Fruit fly (Drosophila melanogaster) whole organism, embryonic: ENCODE results near the gene CG31637.
A peak's percentile ranks its signal among the peaks of the same experiment; 100 is the strongest.

Source experiments
- CG10274 ChIP-seq: fragments of 200-800 bp; sonication (Bioruptor generic); optimal IDR thresholded peaks from 3 replicates; lab custom pipeline; 2017; ENCODE audit warnings: missing biosample characterization, mild to moderate bottlenecking, missing genetic modification characterization
- CG10431 ChIP-seq: fragments of 200-800 bp; sonication (Bioruptor generic); optimal IDR thresholded peaks from 3 replicates; lab custom pipeline; 2018; ENCODE audit warnings: missing biosample characterization, mild to moderate bottlenecking, missing genetic modification characterization
- CG10462 ChIP-seq: fragments of 200-800 bp; sonication (Bioruptor generic); optimal IDR thresholded peaks from 2 replicates; lab custom pipeline; 2016; ENCODE audit warnings: missing biosample characterization, missing genetic modification characterization
- CG12659 ChIP-seq: fragments of 200-800 bp; sonication (Bioruptor generic); optimal IDR thresholded peaks from 3 replicates; lab custom pipeline; 2017; ENCODE audit warnings: mild to moderate bottlenecking, missing biosample characterization, missing genetic modification reagents, missing genetic modification characterization
- CG12942 ChIP-seq: fragments of 200-800 bp; sonication (Bioruptor generic); optimal IDR thresholded peaks from 3 replicates; lab custom pipeline; 2016; ENCODE audit warnings: missing biosample characterization, missing genetic modification characterization
- CG13894 ChIP-seq: fragments of 200-800 bp; sonication (Bioruptor generic); optimal IDR thresholded peaks from 3 replicates; lab custom pipeline; 2018; ENCODE audit warnings: missing biosample characterization, mild to moderate bottlenecking, missing genetic modification characterization, moderate library complexity
- CG16779 ChIP-seq: fragments of 200-800 bp; sonication (Bioruptor generic); IDR thresholded peaks from 2 replicates; pipeline ENCODE4 v1.3.6; 2022; ENCODE audit warnings: missing biosample characterization, missing genetic modification characterization
- CG17186 ChIP-seq: fragments of 200-800 bp; sonication (Bioruptor generic); optimal IDR thresholded peaks from 3 replicates; lab custom pipeline; 2017; ENCODE audit warnings: missing biosample characterization, missing genetic modification reagents, missing genetic modification characterization
- CG17361 ChIP-seq: fragments of 200-800 bp; sonication (Bioruptor generic); IDR thresholded peaks from 3 replicates; pipeline ENCODE4 v1.3.6; 2022; ENCODE audit warnings: missing biosample characterization, missing genetic modification characterization
- CG18764 ChIP-seq: fragments of 200-800 bp; sonication (Bioruptor generic); optimal IDR thresholded peaks from 3 replicates; lab custom pipeline; 2016; ENCODE audit warnings: missing biosample characterization, missing genetic modification characterization
- CG2116 ChIP-seq: fragments of 200-800 bp; sonication (Bioruptor generic); optimal IDR thresholded peaks from 3 replicates; lab custom pipeline; 2018; ENCODE audit warnings: missing biosample characterization, mild to moderate bottlenecking, missing genetic modification characterization
- CG2202 ChIP-seq: fragments of 200-800 bp; sonication (Bioruptor generic); optimal IDR thresholded peaks from 2 replicates; lab custom pipeline; 2018; ENCODE audit warnings: missing biosample characterization, mild to moderate bottlenecking, missing genetic modification characterization
- CG2875 ChIP-seq: fragments of 200-800 bp; sonication (Bioruptor generic); optimal IDR thresholded peaks from 2 replicates; lab custom pipeline; 2017; ENCODE audit warnings: missing biosample characterization, mild to moderate bottlenecking, missing genetic modification characterization, missing genetic modification reagents
- CG2889 ChIP-seq: fragments of 200-800 bp; sonication (Bioruptor generic); IDR thresholded peaks from 3 replicates; pipeline ENCODE4 v1.3.6; 2022; ENCODE audit warnings: missing biosample characterization, missing genetic modification characterization
- CG7271 ChIP-seq: fragments of 200-800 bp; sonication (Bioruptor generic); optimal IDR thresholded peaks from 2 replicates; lab custom pipeline; 2018; ENCODE audit warnings: missing biosample characterization, mild to moderate bottlenecking, missing genetic modification characterization, moderate library complexity
- CG7745 ChIP-seq: fragments of 200-800 bp; sonication (Bioruptor generic); optimal IDR thresholded peaks from 2 replicates; lab custom pipeline; 2018; ENCODE audit warnings: missing biosample characterization, mild to moderate bottlenecking, missing genetic modification characterization, moderate library complexity
- CG8944 ChIP-seq: fragments of 200-800 bp; sonication (Bioruptor generic); optimal IDR thresholded peaks from 3 replicates; lab custom pipeline; 2016; ENCODE audit warnings: missing biosample characterization, missing genetic modification characterization
- CG9437 ChIP-seq: fragments of 200-800 bp; sonication (Bioruptor generic); optimal IDR thresholded peaks from 2 replicates; lab custom pipeline; 2018; ENCODE audit warnings: missing biosample characterization, mild to moderate bottlenecking, missing genetic modification characterization
- D19B ChIP-seq: fragments of 200-800 bp; sonication (Bioruptor generic); optimal IDR thresholded peaks from 2 replicates; lab custom pipeline; 2017; ENCODE audit warnings: missing biosample characterization, mild to moderate bottlenecking, missing genetic modification characterization
- Dll ChIP-seq: fragments of 200-800 bp; sonication (Bioruptor generic); IDR thresholded peaks from 4 replicates; pipeline ENCODE4 v1.3.6; 2022; ENCODE audit warnings: missing biosample characterization, missing genetic modification characterization; ENCODE audit not compliant: partially characterized antibody
- Doc2 ChIP-seq: fragments of 200-800 bp; sonication (Bioruptor generic); IDR thresholded peaks from 2 replicates; pipeline ENCODE4 v1.3.6; 2022; ENCODE audit warnings: missing biosample characterization, missing genetic modification characterization
- Dp ChIP-seq: fragments of 200-800 bp; sonication (Bioruptor generic); optimal IDR thresholded peaks from 2 replicates; lab custom pipeline; 2018; ENCODE audit warnings: missing biosample characterization, mild to moderate bottlenecking, missing genetic modification characterization, moderate library complexity
- GATAe ChIP-seq: fragments of 200-800 bp; sonication (Bioruptor generic); conservative IDR thresholded peaks from 2 replicates; pipeline ENCODE4 v1.3.6; 2022; ENCODE audit warnings: missing biosample characterization, missing genetic modification characterization
- HLH4C ChIP-seq: fragments of 200-800 bp; sonication (Bioruptor generic); IDR thresholded peaks from 3 replicates; pipeline ENCODE4 v1.3.6; 2022; ENCODE audit warnings: missing biosample characterization, missing genetic modification characterization; ENCODE audit not compliant: partially characterized antibody
- MTF-1 ChIP-seq: fragments of 200-800 bp; sonication (Bioruptor generic); optimal IDR thresholded peaks from 2 replicates; lab custom pipeline; 2018; ENCODE audit warnings: missing biosample characterization, mild to moderate bottlenecking, missing genetic modification characterization, borderline replicate concordance
- Nf-YC ChIP-seq: fragments of 200-800 bp; optimal IDR thresholded peaks from 3 replicates; lab custom pipeline; 2019; ENCODE audit warnings: missing biosample characterization, mild to moderate bottlenecking, missing genetic modification characterization, moderate library complexity
- Oli ChIP-seq: fragments of 200-800 bp; sonication (Bioruptor generic); optimal IDR thresholded peaks from 2 replicates; lab custom pipeline; 2018; ENCODE audit warnings: missing biosample characterization, mild to moderate bottlenecking, missing genetic modification characterization, moderate library complexity
- Optix ChIP-seq: fragments of 200-800 bp; sonication (Bioruptor generic); IDR thresholded peaks from 3 replicates; pipeline ENCODE4 v1.3.6; 2022; ENCODE audit warnings: missing biosample characterization, missing genetic modification characterization
- Ptx1 ChIP-seq: fragments of 200-800 bp; sonication (Bioruptor generic); IDR thresholded peaks from 2 replicates; pipeline ENCODE4 v1.3.6; 2022; ENCODE audit warnings: missing biosample characterization, missing genetic modification characterization
- Ravus ChIP-seq: fragments of 200-800 bp; sonication (Bioruptor generic); IDR thresholded peaks from 2 replicates; pipeline ENCODE4 v1.3.6; 2022; ENCODE audit warnings: missing biosample characterization, missing genetic modification characterization
- Spps ChIP-seq: fragments of 200-800 bp; sonication (Bioruptor generic); optimal IDR thresholded peaks from 2 replicates; lab custom pipeline; 2018; ENCODE audit warnings: missing biosample characterization, mild to moderate bottlenecking, missing genetic modification characterization
- Sry-β ChIP-seq: fragments of 200-800 bp; sonication (Bioruptor generic); optimal IDR thresholded peaks from 2 replicates; lab custom pipeline; 2018; ENCODE audit warnings: missing biosample characterization, mild to moderate bottlenecking, missing genetic modification characterization, moderate library complexity
- TFAM ChIP-seq: fragments of 200-800 bp; sonication (Bioruptor generic); optimal IDR thresholded peaks from 2 replicates; lab custom pipeline; 2017; ENCODE audit warnings: missing biosample characterization, missing genetic modification characterization, inconsistent platforms
- YL-1 ChIP-seq: fragments of 200-800 bp; sonication (Bioruptor generic); optimal IDR thresholded peaks from 3 replicates; lab custom pipeline; 2017; ENCODE audit warnings: missing biosample characterization, mild to moderate bottlenecking, missing genetic modification characterization
- bbx ChIP-seq: fragments of 200-800 bp; sonication (Bioruptor generic); IDR thresholded peaks from 2 replicates; pipeline ENCODE4 v1.3.6; 2022; ENCODE audit warnings: missing biosample characterization, missing genetic modification characterization; ENCODE audit not compliant: partially characterized antibody
- croc ChIP-seq: fragments of 200-800 bp; sonication (Bioruptor generic); conservative IDR thresholded peaks from 3 replicates; pipeline ENCODE4 v1.3.6; 2022; ENCODE audit warnings: missing biosample characterization, missing genetic modification characterization
- eve ChIP-seq, 2 experiments: fragments of >200 bp; optimal IDR thresholded peaks; 2 replicates each; lab custom pipeline; 2017; ENCODE audit warnings: missing biosample characterization in 2 of 2, missing genetic modification characterization in 2 of 2
- exex ChIP-seq: fragments of 200-800 bp; sonication (Bioruptor generic); optimal IDR thresholded peaks from 4 replicates; lab custom pipeline; 2018; ENCODE audit warnings: missing biosample characterization, mild to moderate bottlenecking, missing genetic modification characterization, moderate library complexity
- kah ChIP-seq: fragments of 200-800 bp; sonication (Bioruptor generic); optimal IDR thresholded peaks from 2 replicates; lab custom pipeline; 2018; ENCODE audit warnings: missing biosample characterization, mild to moderate bottlenecking, missing genetic modification characterization
- kay ChIP-seq: fragments of 200-800 bp; sonication (Bioruptor generic); optimal IDR thresholded peaks from 2 replicates; lab custom pipeline; 2016; ENCODE audit warnings: missing biosample characterization, missing genetic modification characterization
- rib ChIP-seq: fragments of 200-800 bp; sonication (Bioruptor generic); IDR thresholded peaks from 2 replicates; pipeline ENCODE4 v1.3.6; 2022; ENCODE audit warnings: missing biosample characterization, missing genetic modification characterization
- sens ChIP-seq: fragments of 200-800 bp; sonication (Bioruptor generic); peaks from one replicate; lab custom pipeline; 2016; ENCODE audit warnings: missing biosample characterization, missing genetic modification characterization
- sob ChIP-seq: fragments of 200-800 bp; sonication (Bioruptor generic); IDR thresholded peaks from 2 replicates; pipeline ENCODE4 v1.3.6; 2022; ENCODE audit warnings: missing biosample characterization, missing genetic modification characterization
- tgo ChIP-seq: fragments of 200-800 bp; sonication (Bioruptor generic); IDR thresholded peaks from 3 replicates; pipeline ENCODE4 v1.3.6; 2022; ENCODE audit warnings: missing biosample characterization, missing genetic modification characterization
- tna ChIP-seq: fragments of 200-800 bp; sonication (Bioruptor generic); IDR thresholded peaks from 2 replicates; pipeline ENCODE4 v1.3.6; 2022; ENCODE audit warnings: missing biosample characterization, missing genetic modification characterization; ENCODE audit not compliant: partially characterized antibody
- trem ChIP-seq: fragments of 200-800 bp; optimal IDR thresholded peaks from 3 replicates; lab custom pipeline; 2019; ENCODE audit warnings: missing biosample characterization, mild to moderate bottlenecking, missing genetic modification characterization, moderate library complexity
- vfl ChIP-seq: fragments of 200-800 bp; sonication (Bioruptor generic); optimal IDR thresholded peaks from 2 replicates; lab custom pipeline; 2016; ENCODE audit warnings: missing biosample characterization, missing genetic modification characterization
- wor ChIP-seq: fragments of 200-800 bp; sonication (Bioruptor generic); IDR thresholded peaks from 2 replicates; pipeline ENCODE4 v1.3.6; 2022; ENCODE audit warnings: missing biosample characterization, missing genetic modification characterization

The CG31637 gene

DNA sequence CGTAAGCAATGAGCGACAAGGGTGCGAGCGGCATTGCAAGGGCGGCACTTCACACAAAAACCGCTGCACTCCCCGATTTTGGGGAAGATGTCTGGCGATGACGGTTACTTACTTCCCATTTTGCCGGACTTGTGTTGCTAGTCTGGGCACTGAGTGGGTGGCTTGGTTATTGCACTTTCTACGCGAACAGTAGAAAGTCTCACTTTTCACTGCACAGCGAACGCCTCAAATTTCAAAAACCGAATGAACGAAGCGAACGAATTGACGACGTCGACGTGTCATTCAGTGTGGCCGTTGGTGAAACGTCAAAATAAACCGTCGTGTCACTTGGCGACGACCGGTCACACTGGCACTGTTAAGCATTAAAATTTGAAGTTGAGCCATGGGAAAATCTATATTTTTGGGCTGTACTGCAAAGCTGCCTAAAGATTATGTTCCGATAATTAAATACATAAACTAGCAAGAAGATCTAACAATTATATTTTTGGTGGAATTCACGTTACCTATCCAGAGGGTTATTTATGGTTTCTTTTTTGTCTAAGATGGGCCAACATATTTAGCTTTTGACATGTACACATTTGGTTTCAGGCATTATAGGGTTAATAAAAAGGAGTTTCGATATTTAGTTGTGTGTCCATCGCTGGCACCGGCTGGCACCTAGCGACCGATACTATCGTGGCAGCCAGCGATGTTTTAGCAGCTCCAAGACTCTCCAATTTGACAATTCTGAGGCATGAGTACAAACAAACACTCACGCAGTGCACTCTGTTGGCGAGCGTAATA is 18.0 kb upstream of the CG31637 start, which contains the start of the genes Sec61alpha and Daxx (continued):
- TF ChIP-seq Spps (tag; lab: Kevin White, UChicago) (peak; percentile 75), CG17186 (GFP tag; lab: Kevin White, UChicago) (peak; percentile 79), CG10274 (peak; percentile 59), Dll (peak; percentile 97), Ravus (peak; percentile 45), CG18764 (peak; percentile 70), Dp (peak; percentile 49), CG10431 (GFP tag; lab: Kevin White, UChicago) (peak; percentile 42), bbx (peak; percentile 100), croc (GFP tag; lab: Robert Waterston, UW) (peak; percentile 64; the same call in 2 of the 3 replicates), CG2875 (GFP tag; lab: Kevin White, UChicago) (peak; percentile 19), D19B (GFP tag; lab: Kevin White, UChicago) (peak; percentile 69), Ptx1 (GFP tag; lab: Robert Waterston, UW) (peak; percentile 84), Oli (tag; lab: Kevin White, UChicago) (peak; percentile 78), kah (GFP tag; lab: Kevin White, UChicago) (peak; percentile 37), CG7745 (tag; lab: Kevin White, UChicago) (no peak), MTF-1 (no peak), tgo (peak; percentile 83), CG12942 (peak; percentile 87), trem (peak; percentile 74), CG2202 (tag; lab: Kevin White, UChicago) (peak; percentile 36), Optix (GFP tag; lab: Robert Waterston, UW) (peak; percentile 62; the same call in 2 of the 3 replicates), tna (peak; percentile 100), CG2889 (GFP tag; lab: Robert Waterston, UW) (peak; percentile 85), vfl (GFP tag; lab: Kevin White, UChicago) (peak; percentile 87), kay (GFP tag; lab: Kevin White, UChicago) (peak; percentile 65), TFAM (GFP tag; lab: Kevin White, UChicago) (no peak), exex (tag; lab: Kevin White, UChicago) (peak; percentile 56), HLH4C (GFP tag; lab: Robert Waterston, UW) (peak; percentile 99), rib (GFP tag; lab: Robert Waterston, UW) (peak; percentile 71), eve (GFP tag; optimal IDR thresholded peaks at IDR 0.05; lab: Kevin White, UChicago) (no peak), CG13894 (peak; percentile 81), Doc2 (peak; percentile 63; the same call in 1 of the 2 replicates), CG16779 (GFP tag; lab: Robert Waterston, UW) (peak; percentile 81), CG7271 (tag; lab: Kevin White, UChicago) (no peak), CG12659 (GFP tag; lab: Kevin White, UChicago) (peak; percentile 85), CG2116 (GFP tag; lab: Kevin White, UChicago) (peak; percentile 78), YL-1 (peak; percentile 9), GATAe (GFP tag; lab: Robert Waterston, UW) (peak; percentile 60; the same call in 1 of the 2 replicates), sens (GFP tag; lab: Kevin White, UChicago) (peak; percentile 98), CG8944 (GFP tag; lab: Kevin White, UChicago) (peak; percentile 90), Sry-β (peak; percentile 35), CG17361 (peak; percentile 83), wor (peak; percentile 59), sob (peak; percentile 88), CG9437 (GFP tag; lab: Kevin White, UChicago) (peak; percentile 22), Nf-YC (peak; percentile 78), CG10462 (peak; percentile 50)
